Worm (Caenorhabditis elegans): Measurements from ENCODE around the gene F58H7.1.

- TF ChIP-seq mdl-1 (tag; optimal IDR thresholded peaks at IDR 0.05) (no peak), fos-1 (tag; optimal IDR thresholded peaks at IDR 0.05) (peak; percentile 78), nhr-11 (tag; optimal IDR thresholded peaks at IDR 0.05) (no peak), lsy-2 (tag; optimal IDR thresholded peaks at IDR 0.05) (peak; percentile 48 to 84), unc-39 (tag; optimal IDR thresholded peaks at IDR 0.05) (no peak), nhr-25 (tag; optimal IDR thresholded peaks at IDR 0.05) (peak; percentile 58), lin-39 (tag; optimal IDR thresholded peaks at IDR 0.05) (no peak), dmd-4 (tag; optimal IDR thresholded peaks at IDR 0.05) (no peak)
Measured at ce11 chrIV:884707-885394, 50.8 kb downstream of the F58H7.1 start, which contains the start of gene mak-2.

All from whole organism, L2 larva.